Fruit fly (Drosophila melanogaster): ENCODE measurements around the gene dpr19.
A peak's percentile ranks its signal among the peaks of the same experiment; 100 is the strongest.

The dpr19 gene

DNA sequence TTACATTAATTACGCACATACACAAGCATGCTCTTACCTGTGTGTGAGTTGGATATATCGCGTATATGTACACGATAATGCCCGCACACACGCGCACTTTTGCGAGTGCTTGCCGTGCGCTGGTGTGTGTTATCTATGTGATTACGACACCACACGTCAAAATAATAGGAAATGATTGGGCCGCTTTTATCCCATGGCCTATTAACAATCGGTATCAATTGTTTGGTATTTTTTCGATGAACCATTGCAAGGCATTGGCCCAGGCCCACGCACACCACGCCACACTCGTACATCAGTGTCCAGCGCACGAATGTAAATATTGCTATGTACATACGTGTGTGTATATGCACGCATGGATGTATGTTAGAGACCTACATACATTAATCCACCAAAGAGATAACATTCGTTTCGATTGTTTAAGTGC is 41.1 kb upstream of the dpr19 start:
- TF ChIP-seq tj (GFP tag; optimal IDR thresholded peaks at IDR 0.05) (peak; percentile 73), cic (GFP tag; optimal IDR thresholded peaks at IDR 0.05) (peak; percentile 87), cnc (optimal IDR thresholded peaks at IDR 0.05) (no peak), CG7045 (GFP tag; optimal IDR thresholded peaks at IDR 0.05) (peak; percentile 62), CG11617 (GFP tag; optimal IDR thresholded peaks at IDR 0.05) (peak; percentile 68), CG14711 (tag; optimal IDR thresholded peaks at IDR 0.05) (peak; percentile 43), toe (GFP tag; optimal IDR thresholded peaks at IDR 0.05) (no peak), Crg-1 (GFP tag; optimal IDR thresholded peaks at IDR 0.05) (peak; percentile 61), pad (GFP tag; optimal IDR thresholded peaks at IDR 0.05) (peak; percentile 44), CG12768 (GFP tag; optimal IDR thresholded peaks at IDR 0.05) (peak; percentile 85), ovo (GFP tag; optimal IDR thresholded peaks at IDR 0.05) (peak; percentile 45), CG7101 (tag; optimal IDR thresholded peaks at IDR 0.05) (peak; percentile 55), CG5204 (GFP tag; optimal IDR thresholded peaks at IDR 0.05) (no peak), Clk (GFP tag; optimal IDR thresholded peaks at IDR 0.05) (peak; percentile 59), CG33017 (tag; optimal IDR thresholded peaks at IDR 0.05) (peak; percentile 56), Hr96 (GFP tag; optimal IDR thresholded peaks at IDR 0.05) (no peak), CG1620 (GFP tag; optimal IDR thresholded peaks at IDR 0.05) (peak; percentile 28), bab1 (GFP tag; optimal IDR thresholded peaks at IDR 0.05) (peak; percentile 62), Mnt (GFP tag; optimal IDR thresholded peaks at IDR 0.05) (peak; percentile 85), kay (GFP tag; ENCODE audit: borderline replicate concordance) (peak; percentile 98)

dm6 chr2L:10339212-10339721 is 36.7 kb upstream of the dpr19 start, which contains the start of gene SamDC:
SamDC (plus strand) TSS chr2L:10339457.
- TF ChIP-seq CG33017 (tag; optimal IDR thresholded peaks at IDR 0.05) (no peak), CG7101 (tag; optimal IDR thresholded peaks at IDR 0.05) (peak; percentile 35), CG11617 (GFP tag; optimal IDR thresholded peaks at IDR 0.05) (peak; percentile 15), pad (GFP tag; optimal IDR thresholded peaks at IDR 0.05) (peak; percentile 12), cnc (optimal IDR thresholded peaks at IDR 0.05) (no peak), CG1620 (GFP tag; optimal IDR thresholded peaks at IDR 0.05) (peak; percentile 18), cic (GFP tag; optimal IDR thresholded peaks at IDR 0.05) (peak; percentile 31), tj (GFP tag; optimal IDR thresholded peaks at IDR 0.05) (no peak), Mnt (GFP tag; optimal IDR thresholded peaks at IDR 0.05) (peak; percentile 44), bab1 (GFP tag; optimal IDR thresholded peaks at IDR 0.05) (peak; percentile 63)

- peak; percentile 72 for TF ChIP-seq kay (GFP tag; ENCODE audit: borderline replicate concordance)
- no peak for TF ChIP-seq CG5204 (GFP tag; optimal IDR thresholded peaks at IDR 0.05)
These were observed 36.1 kb upstream of the dpr19 start for dm6 chr2L:10339841-10340240.

DNA sequence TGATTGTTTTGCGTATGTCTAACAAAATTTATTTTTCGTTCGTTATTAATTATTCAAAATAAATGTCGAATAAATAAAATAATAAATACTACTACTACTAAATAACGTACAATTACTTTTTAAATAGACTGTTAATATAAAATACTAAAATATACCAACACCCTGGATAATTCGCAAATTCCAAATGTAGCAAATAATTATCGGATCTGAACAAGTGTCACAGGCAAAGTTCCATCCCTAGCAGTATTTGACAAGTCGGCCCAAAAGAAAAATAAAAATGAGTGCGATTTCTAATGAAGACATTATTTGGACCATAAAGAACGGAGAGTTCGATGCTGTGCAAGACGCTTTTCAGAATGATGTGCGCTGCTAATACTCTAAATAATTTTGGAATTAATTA is 34.6 kb upstream of the dpr19 start, which contains the start of gene CG31715:
CG31715 (plus strand) TSS at position 212 of the 400 bp plus-strand sequence.
- TF ChIP-seq bab1 (GFP tag; optimal IDR thresholded peaks at IDR 0.05), result peak; percentile 62
- peak; percentile 20 for TF ChIP-seq CG14711 (tag; optimal IDR thresholded peaks at IDR 0.05)
- TF ChIP-seq Mnt (GFP tag; optimal IDR thresholded peaks at IDR 0.05), result peak; percentile 5
- TF ChIP-seq Crg-1 (GFP tag; optimal IDR thresholded peaks at IDR 0.05), result no peak
- TF ChIP-seq Clk (GFP tag; optimal IDR thresholded peaks at IDR 0.05), result no peak
- peak; percentile 11 for TF ChIP-seq CG11617 (GFP tag; optimal IDR thresholded peaks at IDR 0.05)
- peak; percentile 66 for TF ChIP-seq kay (GFP tag; ENCODE audit: borderline replicate concordance)
- TF ChIP-seq cnc (optimal IDR thresholded peaks at IDR 0.05), result no peak
- peak; percentile 11 for TF ChIP-seq tj (GFP tag; optimal IDR thresholded peaks at IDR 0.05)
- peak; percentile 5 for TF ChIP-seq CG33017 (tag; optimal IDR thresholded peaks at IDR 0.05)
- TF ChIP-seq CG12768 (GFP tag; optimal IDR thresholded peaks at IDR 0.05), result no peak
- TF ChIP-seq CG7101 (tag; optimal IDR thresholded peaks at IDR 0.05), result peak; percentile 40

- TF ChIP-seq Hr96 (GFP tag; optimal IDR thresholded peaks at IDR 0.05), result no peak
- TF ChIP-seq tj (GFP tag; optimal IDR thresholded peaks at IDR 0.05), result peak; percentile 25
- TF ChIP-seq bab1 (GFP tag; optimal IDR thresholded peaks at IDR 0.05), result peak; percentile 69
- TF ChIP-seq Clk (GFP tag; optimal IDR thresholded peaks at IDR 0.05), result no peak
- TF ChIP-seq CG7045 (GFP tag; optimal IDR thresholded peaks at IDR 0.05), result no peak
- TF ChIP-seq ovo (GFP tag; optimal IDR thresholded peaks at IDR 0.05), result no peak
- no peak for TF ChIP-seq kay (GFP tag; ENCODE audit: borderline replicate concordance)
- TF ChIP-seq cnc (optimal IDR thresholded peaks at IDR 0.05), result no peak
- TF ChIP-seq cic (GFP tag; optimal IDR thresholded peaks at IDR 0.05), result peak; percentile 16
- no peak for TF ChIP-seq CG33017 (tag; optimal IDR thresholded peaks at IDR 0.05)
- TF ChIP-seq CG7101 (tag; optimal IDR thresholded peaks at IDR 0.05), result peak; percentile 15
- no peak for TF ChIP-seq toe (GFP tag; optimal IDR thresholded peaks at IDR 0.05)
- TF ChIP-seq CG5204 (GFP tag; optimal IDR thresholded peaks at IDR 0.05), result no peak
- TF ChIP-seq CG14711 (tag; optimal IDR thresholded peaks at IDR 0.05), result peak; percentile 12
- peak; percentile 19 for TF ChIP-seq CG11617 (GFP tag; optimal IDR thresholded peaks at IDR 0.05)
- no peak for TF ChIP-seq Crg-1 (GFP tag; optimal IDR thresholded peaks at IDR 0.05)
- no peak for TF ChIP-seq pad (GFP tag; optimal IDR thresholded peaks at IDR 0.05)
- TF ChIP-seq CG12768 (GFP tag; optimal IDR thresholded peaks at IDR 0.05), result no peak
- TF ChIP-seq CG1620 (GFP tag; optimal IDR thresholded peaks at IDR 0.05), result no peak
- peak; percentile 22 for TF ChIP-seq Mnt (GFP tag; optimal IDR thresholded peaks at IDR 0.05)
These were observed 33.5 kb upstream of the dpr19 start, which contains the start of gene Sps2 for dm6 chr2L:10342471-10342870. Sps2 (plus strand) TSS chr2L:10342594.

dm6 chr2L:10344029-10344606 is 31.9 kb upstream of the dpr19 start, which contains the start of gene Frmd5:
Frmd5 (plus strand) TSS chr2L:10344442.
- no peak for TF ChIP-seq bab1 (GFP tag; optimal IDR thresholded peaks at IDR 0.05)
- TF ChIP-seq Hr96 (GFP tag; optimal IDR thresholded peaks at IDR 0.05), result no peak
- no peak for TF ChIP-seq CG7045 (GFP tag; optimal IDR thresholded peaks at IDR 0.05)
- TF ChIP-seq cnc (optimal IDR thresholded peaks at IDR 0.05), result no peak
- no peak for TF ChIP-seq CG5204 (GFP tag; optimal IDR thresholded peaks at IDR 0.05)
- TF ChIP-seq CG1620 (GFP tag; optimal IDR thresholded peaks at IDR 0.05), result no peak
- no peak for TF ChIP-seq Mnt (GFP tag; optimal IDR thresholded peaks at IDR 0.05)
- TF ChIP-seq CG11617 (GFP tag; optimal IDR thresholded peaks at IDR 0.05), result no peak
- TF ChIP-seq CG12768 (GFP tag; optimal IDR thresholded peaks at IDR 0.05), result no peak
- no peak for TF ChIP-seq ovo (GFP tag; optimal IDR thresholded peaks at IDR 0.05)
- TF ChIP-seq CG14711 (tag; optimal IDR thresholded peaks at IDR 0.05), result no peak
- TF ChIP-seq cic (GFP tag; optimal IDR thresholded peaks at IDR 0.05), result no peak
- TF ChIP-seq tj (GFP tag; optimal IDR thresholded peaks at IDR 0.05), result no peak
- TF ChIP-seq pad (GFP tag; optimal IDR thresholded peaks at IDR 0.05), result no peak

All from whole organism, adult.